Fruit fly (Drosophila melanogaster) whole organism, prepupa: ENCODE results near the gene ninaB.

ENCODE experiments used
- Blimp-1 ChIP-seq: fragments of 200-800 bp; sonication (Bioruptor generic); optimal IDR thresholded peaks from 3 replicates; lab custom pipeline; 2017; ENCODE audit warnings: missing biosample characterization, missing genetic modification characterization, mild to moderate bottlenecking, moderate library complexity, missing genetic modification reagents
- CG10631 ChIP-seq: fragments of 200-800 bp; sonication (Bioruptor generic); optimal IDR thresholded peaks from 2 replicates; lab custom pipeline; 2016; ENCODE audit warnings: missing biosample characterization, missing genetic modification characterization
- CG11294 ChIP-seq: fragments of 200-800 bp; sonication (Bioruptor generic); IDR thresholded peaks from 2 replicates; pipeline ENCODE4 v1.3.6; 2022; ENCODE audit warnings: missing biosample characterization, missing genetic modification characterization
- CG11762 ChIP-seq: fragments of 200-800 bp; sonication (Bioruptor generic); optimal IDR thresholded peaks from 3 replicates; lab custom pipeline; 2016; ENCODE audit warnings: missing biosample characterization, missing genetic modification characterization; ENCODE audit not compliant: insufficient read depth
- CG15336 ChIP-seq: fragments of 200-800 bp; sonication (Bioruptor generic); IDR thresholded peaks from 2 replicates; pipeline ENCODE4 v1.3.6; 2022; ENCODE audit warnings: missing biosample characterization, missing genetic modification characterization
- CG1621 ChIP-seq: fragments of 200-800 bp; sonication (Bioruptor generic); optimal IDR thresholded peaks from 3 replicates; lab custom pipeline; 2018; ENCODE audit warnings: missing biosample characterization, mild to moderate bottlenecking, missing genetic modification characterization
- CG16779 ChIP-seq: fragments of 200-800 bp; sonication (Bioruptor generic); optimal IDR thresholded peaks from 3 replicates; lab custom pipeline; 2017; ENCODE audit warnings: missing biosample characterization, mild to moderate bottlenecking, missing genetic modification characterization
- CG31627 ChIP-seq: fragments of 200-800 bp; sonication (Bioruptor generic); optimal IDR thresholded peaks from 3 replicates; lab custom pipeline; 2016; ENCODE audit warnings: missing biosample characterization, missing genetic modification characterization
- CG4318 ChIP-seq: fragments of 200-800 bp; sonication (Bioruptor generic); optimal IDR thresholded peaks from 3 replicates; lab custom pipeline; 2017; ENCODE audit warnings: missing biosample characterization, mild to moderate bottlenecking, missing genetic modification characterization
- CG6163 ChIP-seq: fragments of 200-800 bp; sonication (Bioruptor generic); IDR thresholded peaks from 3 replicates; pipeline ENCODE4 v1.3.6; 2022; ENCODE audit warnings: missing biosample characterization, missing genetic modification characterization
- CG6276 ChIP-seq: fragments of 200-800 bp; sonication (Bioruptor generic); optimal IDR thresholded peaks from 2 replicates; lab custom pipeline; 2017; ENCODE audit warnings: missing biosample characterization, mild to moderate bottlenecking, missing genetic modification characterization
- CG6792 ChIP-seq: fragments of 200-800 bp; sonication (Bioruptor generic); optimal IDR thresholded peaks from 3 replicates; lab custom pipeline; 2016; ENCODE audit warnings: missing biosample characterization, missing genetic modification characterization
- CG6808 ChIP-seq: fragments of 200-800 bp; sonication (Bioruptor generic); optimal IDR thresholded peaks from 3 replicates; lab custom pipeline; 2017; ENCODE audit warnings: missing biosample characterization, missing genetic modification characterization, mild to moderate bottlenecking, moderate library complexity, missing genetic modification reagents
- CG6854 ChIP-seq: fragments of 200-800 bp; sonication (Bioruptor generic); optimal IDR thresholded peaks from 2 replicates; lab custom pipeline; 2017; ENCODE audit warnings: missing biosample characterization, mild to moderate bottlenecking, missing genetic modification characterization
- CG8119 ChIP-seq: fragments of 200-800 bp; sonication (Bioruptor generic); IDR thresholded peaks from 3 replicates; pipeline ENCODE4 v1.3.6; 2022; ENCODE audit warnings: missing biosample characterization, missing genetic modification characterization
- CG8319 ChIP-seq: fragments of 200-800 bp; sonication (Bioruptor generic); optimal IDR thresholded peaks from 3 replicates; lab custom pipeline; 2016; ENCODE audit warnings: missing biosample characterization, missing genetic modification characterization
- CG8632 ChIP-seq: fragments of 200-800 bp; sonication (Bioruptor generic); optimal IDR thresholded peaks from 3 replicates; lab custom pipeline; 2016; ENCODE audit warnings: missing biosample characterization, missing genetic modification characterization
- CG9139 ChIP-seq: fragments of 200-800 bp; sonication (Bioruptor generic); optimal IDR thresholded peaks from 3 replicates; lab custom pipeline; 2017; ENCODE audit warnings: missing biosample characterization, mild to moderate bottlenecking, missing genetic modification characterization
- Eip75B ChIP-seq: fragments of 200-800 bp; sonication (Bioruptor generic); optimal IDR thresholded peaks from 3 replicates; lab custom pipeline; 2016; ENCODE audit warnings: missing biosample characterization, missing genetic modification characterization
- Eip93F ChIP-seq: fragments of 200-800 bp; sonication (Bioruptor generic); optimal IDR thresholded peaks from 2 replicates; lab custom pipeline; 2016; ENCODE audit warnings: missing biosample characterization, mild to moderate bottlenecking, missing genetic modification characterization
- Ets21C ChIP-seq: fragments of 200-800 bp; sonication (Bioruptor generic); optimal IDR thresholded peaks from 3 replicates; lab custom pipeline; 2016; ENCODE audit warnings: missing biosample characterization, missing genetic modification characterization
- Ets96B ChIP-seq: fragments of 200-800 bp; optimal IDR thresholded peaks from 2 replicates; lab custom pipeline; 2019; ENCODE audit warnings: missing biosample characterization, mild to moderate bottlenecking, missing genetic modification characterization, moderate library complexity
- Gug ChIP-seq: fragments of 200-800 bp; sonication (Bioruptor generic); IDR thresholded peaks from 2 replicates; pipeline ENCODE4 v1.3.6; 2022; ENCODE audit warnings: missing biosample characterization, missing genetic modification characterization
- Hr38 ChIP-seq: sonication (Bioruptor generic); optimal IDR thresholded peaks from 2 replicates; lab custom pipeline; 2016; ENCODE audit warnings: missing biosample characterization, missing genetic modification characterization
- Hr39 ChIP-seq: fragments of 200-800 bp; sonication (Bioruptor generic); optimal IDR thresholded peaks from 2 replicates; lab custom pipeline; 2016; ENCODE audit warnings: missing biosample characterization, missing genetic modification characterization
- Hr4 ChIP-seq: fragments of 200-800 bp; sonication (Bioruptor generic); optimal IDR thresholded peaks from 3 replicates; lab custom pipeline; 2016; ENCODE audit warnings: missing biosample characterization, missing genetic modification characterization
- Lpt ChIP-seq: fragments of 200-800 bp; sonication (Bioruptor generic); optimal IDR thresholded peaks from 3 replicates; lab custom pipeline; 2016; ENCODE audit warnings: missing biosample characterization, missing genetic modification characterization
- Met ChIP-seq: fragments of 200-800 bp; sonication (Bioruptor generic); optimal IDR thresholded peaks from 3 replicates; lab custom pipeline; 2016; ENCODE audit warnings: missing biosample characterization, missing genetic modification characterization
- OdsH ChIP-seq: fragments of 200-800 bp; sonication (Bioruptor generic); optimal IDR thresholded peaks from 3 replicates; lab custom pipeline; 2016; ENCODE audit warnings: missing biosample characterization, missing genetic modification characterization
- Smox ChIP-seq: fragments of 200-800 bp; sonication (Bioruptor generic); optimal IDR thresholded peaks from 3 replicates; lab custom pipeline; 2016; ENCODE audit warnings: missing biosample characterization, missing genetic modification characterization
- Sox102F ChIP-seq: fragments of 200-800 bp; sonication (Bioruptor generic); optimal IDR thresholded peaks from 2 replicates; lab custom pipeline; 2016; ENCODE audit warnings: missing biosample characterization, mild to moderate bottlenecking, missing genetic modification characterization
- Sox14 ChIP-seq: fragments of 200-800 bp; sonication (Bioruptor generic); optimal IDR thresholded peaks from 3 replicates; lab custom pipeline; 2016; ENCODE audit warnings: missing biosample characterization, missing genetic modification characterization
- Sox15 ChIP-seq: fragments of 200-800 bp; sonication (Bioruptor generic); optimal IDR thresholded peaks from 3 replicates; lab custom pipeline; 2016; ENCODE audit warnings: missing biosample characterization, missing genetic modification characterization
- achi ChIP-seq: fragments of 200-800 bp; sonication (Bioruptor generic); optimal IDR thresholded peaks from 3 replicates; lab custom pipeline; 2016; ENCODE audit warnings: missing biosample characterization, missing genetic modification characterization
- acj6 ChIP-seq: fragments of 200-800 bp; sonication (Bioruptor generic); optimal IDR thresholded peaks from 3 replicates; lab custom pipeline; 2016; ENCODE audit warnings: missing biosample characterization, missing genetic modification characterization
- cyc ChIP-seq: fragments of 200-800 bp; sonication (Bioruptor generic); optimal IDR thresholded peaks from 3 replicates; lab custom pipeline; 2016; ENCODE audit warnings: missing biosample characterization, missing genetic modification characterization
- dac ChIP-seq: fragments of 200-800 bp; sonication (Bioruptor generic); optimal IDR thresholded peaks from 2 replicates; lab custom pipeline; 2017; ENCODE audit warnings: missing biosample characterization, mild to moderate bottlenecking, missing genetic modification characterization
- dsx ChIP-seq: fragments of 200-800 bp; optimal IDR thresholded peaks from 3 replicates; lab custom pipeline; 2019; ENCODE audit warnings: missing biosample characterization, mild to moderate bottlenecking, missing genetic modification characterization, moderate library complexity; ENCODE audit not compliant: poor library complexity, severe bottlenecking
- eg ChIP-seq: fragments of 200-800 bp; sonication (Bioruptor generic); IDR thresholded peaks from 3 replicates; pipeline ENCODE4 v1.3.6; 2022; ENCODE audit warnings: missing biosample characterization, missing genetic modification characterization
- esn ChIP-seq: fragments of 200-800 bp; sonication (Bioruptor generic); optimal IDR thresholded peaks from 2 replicates; lab custom pipeline; 2016; ENCODE audit warnings: missing biosample characterization, mild to moderate bottlenecking, missing genetic modification characterization, moderate library complexity
- fd59A ChIP-seq: fragments of 200-800 bp; sonication (Bioruptor generic); optimal IDR thresholded peaks from 2 replicates; lab custom pipeline; 2017; ENCODE audit warnings: missing biosample characterization, mild to moderate bottlenecking, missing genetic modification characterization, missing genetic modification reagents
- fd85E ChIP-seq: fragments of 200-800 bp; sonication (Bioruptor generic); optimal IDR thresholded peaks from 3 replicates; lab custom pipeline; 2016; ENCODE audit warnings: missing biosample characterization, missing genetic modification characterization
- fkh ChIP-seq: fragments of 200-800 bp; sonication (Bioruptor generic); optimal IDR thresholded peaks from 3 replicates; lab custom pipeline; 2017; ENCODE audit warnings: missing biosample characterization, mild to moderate bottlenecking, missing genetic modification characterization, moderate library complexity
- lz ChIP-seq: fragments of 200-800 bp; sonication (Bioruptor generic); optimal IDR thresholded peaks from 3 replicates; lab custom pipeline; 2016; ENCODE audit warnings: missing biosample characterization, missing genetic modification characterization
- net ChIP-seq: fragments of 200-800 bp; sonication (Bioruptor generic); optimal IDR thresholded peaks from 3 replicates; lab custom pipeline; 2016; ENCODE audit warnings: missing biosample characterization, missing genetic modification characterization
- pdm3 ChIP-seq: fragments of 200-800 bp; sonication (Bioruptor generic); optimal IDR thresholded peaks from 3 replicates; lab custom pipeline; 2016; ENCODE audit warnings: missing biosample characterization, missing genetic modification characterization
- salr ChIP-seq, 2 experiments: fragments of 200-800 bp; sonication (Bioruptor generic); optimal IDR thresholded peaks; 3 replicates each; lab custom pipeline; 2016 to 2018; ENCODE audit warnings: missing biosample characterization in 2 of 2, missing genetic modification characterization in 2 of 2, mild to moderate bottlenecking in 1 of 2
- ss ChIP-seq, 2 experiments: fragments of 200-800 bp; sonication (Bioruptor generic); optimal IDR thresholded peaks; 2 replicates in 1 of 2; 3 replicates in 1 of 2; lab custom pipeline; 2017 to 2018; ENCODE audit warnings: mild to moderate bottlenecking in 2 of 2, missing biosample characterization in 2 of 2, missing genetic modification characterization in 2 of 2, moderate library complexity in 1 of 2
- svp ChIP-seq: fragments of 200-800 bp; sonication (Bioruptor generic); peaks from one replicate; lab custom pipeline; 2016; ENCODE audit warnings: missing biosample characterization, missing genetic modification characterization
- topi ChIP-seq: fragments of 200-800 bp; sonication (Bioruptor generic); optimal IDR thresholded peaks from 3 replicates; lab custom pipeline; 2016; ENCODE audit warnings: missing biosample characterization, missing genetic modification characterization
- vri ChIP-seq: fragments of 200-800 bp; sonication (Bioruptor generic); optimal IDR thresholded peaks from 3 replicates; lab custom pipeline; 2016; ENCODE audit warnings: missing biosample characterization, mild to moderate bottlenecking, missing genetic modification characterization

Gene ninaB

dm6 chr3R:13683624-13684568, 16.5 kb upstream of the ninaB start, which contains the start of gene flfl:
Gene flfl (plus strand): TSS chr3R:13683921.
- peak; percentile 47 for TF ChIP-seq CG9139 (GFP tag; lab: Kevin White, UChicago)
- TF ChIP-seq acj6 (GFP tag; lab: Kevin White, UChicago), result no peak
- TF ChIP-seq Hr4 (GFP tag; lab: Kevin White, UChicago), result no peak
- TF ChIP-seq CG6792 (GFP tag; lab: Kevin White, UChicago), result no peak
- TF ChIP-seq CG15336, result no peak
- TF ChIP-seq net (GFP tag; lab: Kevin White, UChicago), result peak; percentile 15
- peak; percentile 1 for TF ChIP-seq Sox102F (GFP tag; lab: Kevin White, UChicago)
- TF ChIP-seq Eip93F (GFP tag; lab: Kevin White, UChicago), result no peak
- TF ChIP-seq lz, result peak; percentile 20
- peak; percentile 76 for TF ChIP-seq svp (GFP tag; lab: Kevin White, UChicago)
- no peak for TF ChIP-seq salr (GFP tag; optimal IDR thresholded peaks at IDR 0.05; lab: Kevin White, UChicago)
- TF ChIP-seq Smox (GFP tag; lab: Kevin White, UChicago), result peak; percentile 9
- no peak for TF ChIP-seq CG8319 (GFP tag; lab: Kevin White, UChicago)
- TF ChIP-seq topi (GFP tag; lab: Kevin White, UChicago), result peak; percentile 9
- no peak for TF ChIP-seq OdsH (GFP tag; lab: Kevin White, UChicago)
- no peak for TF ChIP-seq Ets96B (tag; lab: Kevin White, UChicago)
- no peak for TF ChIP-seq CG11762
- TF ChIP-seq Sox14 (GFP tag; lab: Kevin White, UChicago), result peak; percentile 40
- TF ChIP-seq esn, result peak; percentile 7
- TF ChIP-seq Sox15, result no peak
- TF ChIP-seq CG8119 (GFP tag; lab: Robert Waterston, UW), result no peak
- no peak for TF ChIP-seq Hr39 (GFP tag; lab: Kevin White, UChicago)
- no peak for TF ChIP-seq pdm3 (GFP tag; lab: Kevin White, UChicago)
- TF ChIP-seq CG4318, result no peak
- TF ChIP-seq Lpt (GFP tag; lab: Kevin White, UChicago), result no peak
- TF ChIP-seq CG8632 (GFP tag; lab: Kevin White, UChicago), result no peak
- TF ChIP-seq cyc (GFP tag; lab: Kevin White, UChicago), result no peak
- no peak for TF ChIP-seq Eip75B (GFP tag; lab: Kevin White, UChicago)
- peak; percentile 36 for TF ChIP-seq CG31627 (GFP tag; lab: Kevin White, UChicago)
- TF ChIP-seq Ets21C (GFP tag; lab: Kevin White, UChicago), result no peak
- no peak for TF ChIP-seq CG11294
- no peak for TF ChIP-seq Met (GFP tag; lab: Kevin White, UChicago)
- TF ChIP-seq ss (GFP tag; optimal IDR thresholded peaks at IDR 0.05; lab: Kevin White, UChicago), result no peak
- TF ChIP-seq CG10631 (GFP tag; lab: Kevin White, UChicago), result no peak
- no peak for TF ChIP-seq achi (GFP tag; lab: Kevin White, UChicago)
- TF ChIP-seq dac (GFP tag; lab: Kevin White, UChicago), result no peak
- no peak for TF ChIP-seq fd85E (GFP tag; lab: Kevin White, UChicago)
- no peak for TF ChIP-seq fd59A (GFP tag; lab: Kevin White, UChicago)
- TF ChIP-seq CG16779 (tag; lab: Kevin White, UChicago), result peak; percentile 34
- peak; percentile 36 for TF ChIP-seq CG6808
- TF ChIP-seq CG6163 (GFP tag; lab: Robert Waterston, UW), result no peak
- TF ChIP-seq Hr38 (GFP tag; lab: Kevin White, UChicago), result no peak
- no peak for TF ChIP-seq dsx (GFP tag; lab: Kevin White, UChicago)
- TF ChIP-seq eg, result no peak
- no peak for TF ChIP-seq CG1621
- TF ChIP-seq CG6276 (GFP tag; lab: Kevin White, UChicago), result no peak
- no peak for TF ChIP-seq fkh (GFP tag; lab: Kevin White, UChicago)
- peak; percentile 29 for TF ChIP-seq CG6854
- no peak for TF ChIP-seq Blimp-1 (GFP tag; lab: Kevin White, UChicago)
- no peak for TF ChIP-seq Gug (GFP tag; lab: Robert Waterston, UW)
- TF ChIP-seq vri, result peak; percentile 22
